Fruit fly (Drosophila melanogaster): ENCODE measurements around the gene Efhc1.1.

- TF ChIP-seq CG33017 (tag; optimal IDR thresholded peaks at IDR 0.05) (no peak), tj (GFP tag; optimal IDR thresholded peaks at IDR 0.05) (no peak), CG14711 (tag; optimal IDR thresholded peaks at IDR 0.05) (no peak), ovo (GFP tag; optimal IDR thresholded peaks at IDR 0.05) (no peak), Mnt (GFP tag; optimal IDR thresholded peaks at IDR 0.05) (no peak), CG5204 (GFP tag; optimal IDR thresholded peaks at IDR 0.05) (no peak), kay (GFP tag; ENCODE audit: borderline replicate concordance) (peak; percentile 75), CG7045 (GFP tag; optimal IDR thresholded peaks at IDR 0.05) (no peak), Hr96 (GFP tag; optimal IDR thresholded peaks at IDR 0.05) (no peak)
These were observed 29.1 kb upstream of the Efhc1.1 start for dm6 chrX:15812615-15812995.

Measured in whole organism, adult.